Fruit fly (Drosophila melanogaster) whole organism, embryonic: ENCODE results near the gene egh.

Experiments
- Abd-B ChIP-seq: fragments of 200-800 bp; sonication (Bioruptor generic); optimal IDR thresholded peaks from 2 replicates; lab custom pipeline; 2018; ENCODE audit warnings: missing biosample characterization, mild to moderate bottlenecking, missing genetic modification characterization, moderate library complexity
- B-H2 ChIP-seq: fragments of 200-800 bp; sonication (Bioruptor generic); optimal IDR thresholded peaks from 2 replicates; lab custom pipeline; 2018; ENCODE audit warnings: missing biosample characterization, mild to moderate bottlenecking, missing genetic modification characterization
- Bteb2 ChIP-seq: fragments of 200-800 bp; sonication (Bioruptor generic); optimal IDR thresholded peaks from 2 replicates; lab custom pipeline; 2016; ENCODE audit warnings: missing biosample characterization, missing genetic modification characterization
- CG12299 ChIP-seq: fragments of 200-800 bp; sonication (Bioruptor generic); optimal IDR thresholded peaks from 2 replicates; lab custom pipeline; 2018; ENCODE audit warnings: missing biosample characterization, mild to moderate bottlenecking, missing genetic modification characterization
- CG13775 ChIP-seq: fragments of 200-800 bp; sonication (Bioruptor generic); optimal IDR thresholded peaks from 3 replicates; lab custom pipeline; 2017; ENCODE audit warnings: missing biosample characterization, mild to moderate bottlenecking, missing genetic modification characterization
- CG14014 ChIP-seq: fragments of 200-800 bp; sonication (Bioruptor generic); IDR thresholded peaks from 2 replicates; pipeline ENCODE4 v1.3.6; 2022; ENCODE audit warnings: missing biosample characterization, missing genetic modification characterization
- CG14860 ChIP-seq: fragments of 200-800 bp; sonication (Bioruptor generic); IDR thresholded peaks from 3 replicates; pipeline ENCODE4 v1.3.6; 2022; ENCODE audit warnings: missing biosample characterization, missing genetic modification characterization; ENCODE audit not compliant: partially characterized antibody
- CG15514 ChIP-seq: fragments of 200-800 bp; sonication (Bioruptor generic); optimal IDR thresholded peaks from 3 replicates; lab custom pipeline; 2017; ENCODE audit warnings: missing biosample characterization, missing genetic modification characterization, mild to moderate bottlenecking, moderate library complexity, missing genetic modification reagents
- CG17385 ChIP-seq: fragments of 200-800 bp; sonication (Bioruptor generic); optimal IDR thresholded peaks from 3 replicates; lab custom pipeline; 2018; ENCODE audit warnings: missing biosample characterization, mild to moderate bottlenecking, missing genetic modification characterization
- CG2129 ChIP-seq: fragments of 200-800 bp; sonication (Bioruptor generic); IDR thresholded peaks from 2 replicates; pipeline ENCODE4 v1.3.6; 2022; ENCODE audit warnings: missing biosample characterization, missing genetic modification characterization; ENCODE audit not compliant: partially characterized antibody
- CG32532 ChIP-seq: fragments of 200-800 bp; sonication (Bioruptor generic); IDR thresholded peaks from 2 replicates; pipeline ENCODE4 v1.3.6; 2022; ENCODE audit warnings: missing biosample characterization, missing genetic modification characterization
- CG33557 ChIP-seq: fragments of 200-800 bp; sonication (Bioruptor generic); optimal IDR thresholded peaks from 2 replicates; lab custom pipeline; 2019; ENCODE audit warnings: missing biosample characterization, mild to moderate bottlenecking, missing genetic modification characterization, moderate library complexity
- CG4282 ChIP-seq: fragments of 200-800 bp; sonication (Bioruptor generic); optimal IDR thresholded peaks from 2 replicates; lab custom pipeline; 2016; ENCODE audit warnings: missing biosample characterization, missing genetic modification characterization
- CG4360 ChIP-seq: fragments of 200-800 bp; sonication (Bioruptor generic); IDR thresholded peaks from 2 replicates; pipeline ENCODE4 v1.3.6; 2022; ENCODE audit warnings: missing biosample characterization, missing genetic modification characterization
- CG4707 ChIP-seq: fragments of 200-800 bp; sonication (Bioruptor generic); optimal IDR thresholded peaks from 2 replicates; lab custom pipeline; 2018; ENCODE audit warnings: missing biosample characterization, mild to moderate bottlenecking, missing genetic modification characterization, moderate library complexity
- CG7271 ChIP-seq: fragments of 200-800 bp; sonication (Bioruptor generic); optimal IDR thresholded peaks from 2 replicates; lab custom pipeline; 2018; ENCODE audit warnings: missing biosample characterization, mild to moderate bottlenecking, missing genetic modification characterization, moderate library complexity
- CG7839 ChIP-seq: fragments of 200-800 bp; sonication (Bioruptor generic); optimal IDR thresholded peaks from 3 replicates; lab custom pipeline; 2018; ENCODE audit warnings: missing biosample characterization, mild to moderate bottlenecking, missing genetic modification characterization, moderate library complexity
- CG8388 ChIP-seq: fragments of 200-800 bp; sonication (Bioruptor generic); optimal IDR thresholded peaks from 2 replicates; lab custom pipeline; 2019; ENCODE audit warnings: missing biosample characterization, mild to moderate bottlenecking, missing genetic modification characterization, moderate library complexity
- CG9727 ChIP-seq: fragments of 200-800 bp; sonication (Bioruptor generic); optimal IDR thresholded peaks from 3 replicates; lab custom pipeline; 2017; ENCODE audit warnings: missing biosample characterization, mild to moderate bottlenecking, missing genetic modification characterization
- Dfd ChIP-seq, 2 experiments: fragments of >200 bp; optimal IDR thresholded peaks; 2 replicates each; lab custom pipeline; 2017; ENCODE audit warnings: missing biosample characterization in 2 of 2, missing genetic modification characterization in 2 of 2
- Doc3 ChIP-seq: fragments of 200-800 bp; sonication (Bioruptor generic); IDR thresholded peaks from 3 replicates; pipeline ENCODE4 v1.3.6; 2022; ENCODE audit warnings: missing biosample characterization, missing genetic modification characterization; ENCODE audit not compliant: partially characterized antibody
- Kr ChIP-seq: fragments of 200-800 bp; sonication (Bioruptor generic); optimal IDR thresholded peaks from 2 replicates; lab custom pipeline; 2017; ENCODE audit warnings: missing biosample characterization, mild to moderate bottlenecking, missing genetic modification characterization
- NC2α ChIP-seq: fragments of 200-800 bp; sonication (Bioruptor generic); optimal IDR thresholded peaks from 2 replicates; lab custom pipeline; 2016; ENCODE audit warnings: missing biosample characterization, missing genetic modification characterization
- NFAT ChIP-seq: fragments of 200-800 bp; sonication (Bioruptor generic); IDR thresholded peaks from 2 replicates; pipeline ENCODE4 v1.3.6; 2022; ENCODE audit warnings: missing biosample characterization, missing genetic modification characterization
- NK7.1 ChIP-seq: fragments of 200-800 bp; sonication (Bioruptor generic); optimal IDR thresholded peaks from 3 replicates; lab custom pipeline; 2016; ENCODE audit warnings: missing biosample characterization, missing genetic modification characterization
- Ptx1 ChIP-seq: fragments of 200-800 bp; sonication (Bioruptor generic); IDR thresholded peaks from 2 replicates; pipeline ENCODE4 v1.3.6; 2022; ENCODE audit warnings: missing biosample characterization, missing genetic modification characterization
- Usf ChIP-seq: fragments of 200-800 bp; sonication (Bioruptor generic); optimal IDR thresholded peaks from 2 replicates; lab custom pipeline; 2017; ENCODE audit warnings: missing genotype, missing biosample characterization, missing genetic modification characterization
- abd-A ChIP-seq: fragments of 200-800 bp; sonication (Bioruptor generic); optimal IDR thresholded peaks from 3 replicates; lab custom pipeline; 2019; ENCODE audit warnings: missing biosample characterization, mild to moderate bottlenecking, missing genetic modification characterization, moderate library complexity
- ash1 ChIP-seq: fragments of 200-800 bp; sonication (Bioruptor generic); optimal IDR thresholded peaks from 2 replicates; lab custom pipeline; 2018; ENCODE audit warnings: missing biosample characterization, mild to moderate bottlenecking, missing genetic modification characterization
- az2 ChIP-seq: fragments of 200-800 bp; sonication (Bioruptor generic); optimal IDR thresholded peaks from 3 replicates; lab custom pipeline; 2016; ENCODE audit warnings: missing biosample characterization, missing genetic modification characterization
- ci ChIP-seq: fragments of 200-800 bp; sonication (Bioruptor generic); IDR thresholded peaks from 3 replicates; pipeline ENCODE4 v1.3.6; 2022; ENCODE audit warnings: missing biosample characterization, missing genetic modification characterization
- crol ChIP-seq: fragments of 200-800 bp; sonication (Bioruptor generic); IDR thresholded peaks from 2 replicates; pipeline ENCODE4 v1.3.6; 2022; ENCODE audit warnings: missing biosample characterization, missing genetic modification characterization
- da ChIP-seq: fragments of 200-800 bp; sonication (Bioruptor generic); optimal IDR thresholded peaks from 2 replicates; lab custom pipeline; 2016; ENCODE audit warnings: missing biosample characterization, missing genetic modification characterization
- danr ChIP-seq: fragments of 200-800 bp; sonication (Bioruptor generic); IDR thresholded peaks from 2 replicates; pipeline ENCODE4 v1.3.6; 2022; ENCODE audit warnings: missing biosample characterization, missing genetic modification characterization
- fd102C ChIP-seq: fragments of 200-800 bp; sonication (Bioruptor generic); optimal IDR thresholded peaks from 2 replicates; lab custom pipeline; 2018; ENCODE audit warnings: missing biosample characterization, mild to moderate bottlenecking, missing genetic modification characterization, moderate library complexity
- gem ChIP-seq: fragments of 200-800 bp; sonication (Bioruptor generic); optimal IDR thresholded peaks from 2 replicates; lab custom pipeline; 2019; ENCODE audit warnings: missing biosample characterization, mild to moderate bottlenecking, missing genetic modification characterization, moderate library complexity
- gsb ChIP-seq: fragments of 200-800 bp; sonication (Bioruptor generic); IDR thresholded peaks from 2 replicates; pipeline ENCODE4 v1.3.6; 2022; ENCODE audit warnings: missing biosample characterization, missing genetic modification characterization
- gt ChIP-seq: fragments of 200-800 bp; sonication (Bioruptor generic); IDR thresholded peaks from 2 replicates; pipeline ENCODE4 v1.3.6; 2022; ENCODE audit warnings: missing biosample characterization, missing genetic modification characterization
- hkb ChIP-seq, 2 experiments: fragments of 200-800 bp in 1 of 2; fragments of >200 bp in 1 of 2; sonication (Bioruptor generic) in 1 of 2; IDR thresholded peaks in 1 of 2; optimal IDR thresholded peaks in 1 of 2; 2 replicates each; pipeline versions ENCODE4 v1.3.6 to Lab custom; 2017 to 2022; ENCODE audit warnings: missing biosample characterization in 1 of 2, missing genetic modification characterization in 1 of 2
- ken ChIP-seq: fragments of 200-800 bp; sonication (Bioruptor generic); IDR thresholded peaks from 3 replicates; pipeline ENCODE4 v1.3.6; 2022; ENCODE audit warnings: missing biosample characterization, missing genetic modification characterization
- lmd ChIP-seq: fragments of 200-800 bp; sonication (Bioruptor generic); IDR thresholded peaks from 2 replicates; pipeline ENCODE4 v1.3.6; 2022; ENCODE audit warnings: missing biosample characterization, missing genetic modification characterization
- nerfin-2 ChIP-seq: fragments of 200-800 bp; sonication (Bioruptor generic); IDR thresholded peaks from 2 replicates; pipeline ENCODE4 v1.3.6; 2022; ENCODE audit warnings: missing biosample characterization, missing genetic modification characterization; ENCODE audit not compliant: partially characterized antibody
- rib ChIP-seq: fragments of 200-800 bp; sonication (Bioruptor generic); IDR thresholded peaks from 2 replicates; pipeline ENCODE4 v1.3.6; 2022; ENCODE audit warnings: missing biosample characterization, missing genetic modification characterization
- row ChIP-seq: fragments of 200-800 bp; sonication (Bioruptor generic); IDR thresholded peaks from 3 replicates; pipeline ENCODE4 v1.3.6; 2022; ENCODE audit warnings: missing biosample characterization, missing genetic modification characterization
- salm ChIP-seq: fragments of 200-800 bp; sonication (Bioruptor generic); optimal IDR thresholded peaks from 2 replicates; lab custom pipeline; 2018; ENCODE audit warnings: missing biosample characterization, mild to moderate bottlenecking, missing genetic modification characterization
- sob ChIP-seq: fragments of 200-800 bp; sonication (Bioruptor generic); IDR thresholded peaks from 2 replicates; pipeline ENCODE4 v1.3.6; 2022; ENCODE audit warnings: missing biosample characterization, missing genetic modification characterization
- trem ChIP-seq: fragments of 200-800 bp; optimal IDR thresholded peaks from 3 replicates; lab custom pipeline; 2019; ENCODE audit warnings: missing biosample characterization, mild to moderate bottlenecking, missing genetic modification characterization, moderate library complexity
- zfh1 ChIP-seq: fragments of 200-800 bp; sonication (Bioruptor generic); IDR thresholded peaks from 3 replicates; pipeline ENCODE4 v1.3.6; 2022; ENCODE audit warnings: missing biosample characterization, missing genetic modification characterization
- zfh2 ChIP-seq: fragments of 200-800 bp; sonication (Bioruptor generic); optimal IDR thresholded peaks from 2 replicates; lab custom pipeline; 2016; ENCODE audit warnings: missing biosample characterization, missing genetic modification characterization

egh gene

dm6 chrX:2646022-2646761 lies 57.9 kb downstream of the egh start (continued):
- peak; percentile 97 for TF ChIP-seq sob (GFP tag; lab: Robert Waterston, UW)
- TF ChIP-seq NK7.1 (GFP tag; lab: Kevin White, UChicago), result peak; percentile 95
- peak; percentile 96 for TF ChIP-seq salm (tag; lab: Kevin White, UChicago)
- TF ChIP-seq CG7271, result peak; percentile 68
- peak; percentile 94 for TF ChIP-seq Bteb2
- TF ChIP-seq CG2129 (GFP tag; lab: Robert Waterston, UW), result no peak
- TF ChIP-seq Usf (GFP tag; lab: Kevin White, UChicago), result peak; percentile 93
- peak; percentile 90 for TF ChIP-seq B-H2 (GFP tag; lab: Kevin White, UChicago)
- TF ChIP-seq NFAT (GFP tag; lab: Robert Waterston, UW), result peak; percentile 92
- TF ChIP-seq Doc3 (GFP tag; lab: Robert Waterston, UW), result no peak
- peak; percentile 90 for TF ChIP-seq CG4360 (GFP tag; lab: Robert Waterston, UW)
- peak; percentile 95 for TF ChIP-seq CG12299 (tag; lab: Kevin White, UChicago)
- TF ChIP-seq nerfin-2, result peak; percentile 72
- peak; percentile 29 for TF ChIP-seq Kr (GFP tag; lab: Kevin White, UChicago)
- peak; percentile 94 for TF ChIP-seq Abd-B
- TF ChIP-seq abd-A (tag; lab: Kevin White, UChicago), result peak; percentile 89
- TF ChIP-seq CG8388 (GFP tag; lab: Kevin White, UChicago), result peak; percentile 96
- TF ChIP-seq Dfd (GFP tag; optimal IDR thresholded peaks at IDR 0.05; lab: Kevin White, UChicago), result no peak
- TF ChIP-seq row, result peak; percentile 99
- TF ChIP-seq crol (GFP tag; lab: Robert Waterston, UW), result peak; percentile 99
- peak; percentile 48; the same call in 1 of the 3 replicates for TF ChIP-seq CG14860 (GFP tag; lab: Robert Waterston, UW)
- TF ChIP-seq CG32532 (GFP tag; lab: Robert Waterston, UW), result peak; percentile 97
- TF ChIP-seq ken (GFP tag; lab: Robert Waterston, UW), result peak; percentile 95
- TF ChIP-seq ash1 (GFP tag; lab: Kevin White, UChicago), result peak; percentile 65
- TF ChIP-seq da (GFP tag; lab: Kevin White, UChicago), result peak; percentile 92
- TF ChIP-seq az2 (GFP tag; lab: Kevin White, UChicago), result peak; percentile 97
- peak; percentile 90 for TF ChIP-seq trem (tag; lab: Kevin White, UChicago)
- peak; percentile 95 for TF ChIP-seq CG17385 (GFP tag; lab: Kevin White, UChicago)
- TF ChIP-seq NC2α (GFP tag; lab: Kevin White, UChicago), result peak; percentile 95
- TF ChIP-seq CG4707 (GFP tag; lab: Kevin White, UChicago), result peak; percentile 95
- peak; percentile 89 for TF ChIP-seq gsb (GFP tag; lab: Robert Waterston, UW)
- TF ChIP-seq ci (GFP tag; lab: Robert Waterston, UW), result peak; percentile 98
- TF ChIP-seq zfh2 (GFP tag; lab: Kevin White, UChicago), result peak; percentile 96
- peak; percentile 88 for TF ChIP-seq danr (GFP tag; lab: Robert Waterston, UW)
- peak; percentile 95 for TF ChIP-seq CG13775
- peak; percentile 98 for TF ChIP-seq CG7839 (tag; lab: Kevin White, UChicago)
- peak; percentile 73 for TF ChIP-seq fd102C
- TF ChIP-seq CG15514, result peak; percentile 93
- peak; percentile 98 for TF ChIP-seq gem (tag; lab: Kevin White, UChicago)
- peak; percentile 95 for TF ChIP-seq zfh1 (GFP tag; lab: Robert Waterston, UW)
- TF ChIP-seq CG33557 (GFP tag; lab: Kevin White, UChicago), result peak; percentile 93
- TF ChIP-seq CG9727 (GFP tag; lab: Kevin White, UChicago), result peak; percentile 95
- peak; percentile 93 for TF ChIP-seq CG4282 (GFP tag; lab: Kevin White, UChicago)
- TF ChIP-seq hkb (optimal IDR thresholded peaks at IDR 0.05; lab: Kevin White, UChicago), result no peak
- peak; percentile 98 for TF ChIP-seq hkb (GFP tag; IDR thresholded peaks at IDR 0.05; lab: Robert Waterston, UW)
- TF ChIP-seq gt (GFP tag; lab: Robert Waterston, UW), result peak; percentile 78
- TF ChIP-seq rib (GFP tag; lab: Robert Waterston, UW), result peak; percentile 86
- TF ChIP-seq CG14014, result peak; percentile 98
- peak; percentile 97 for TF ChIP-seq lmd (GFP tag; lab: Robert Waterston, UW)
- TF ChIP-seq Ptx1 (GFP tag; lab: Robert Waterston, UW), result peak; percentile 96
